Worm (Caenorhabditis elegans): ENCODE results near the gene spe-17.

ce11 chrIV:11986407-11986806 is 26.8 kb upstream of the spe-17 start:
- TF ChIP-seq aly-2 (tag; optimal IDR thresholded peaks at IDR 0.05) (no peak), nhr-11 (tag; optimal IDR thresholded peaks at IDR 0.05) (no peak), nhr-77 (tag; optimal IDR thresholded peaks at IDR 0.05) (no peak), ceh-9 (tag; optimal IDR thresholded peaks at IDR 0.05) (no peak), ceh-82 (tag; optimal IDR thresholded peaks at IDR 0.05) (no peak), mml-1 (tag; optimal IDR thresholded peaks at IDR 0.05) (no peak), pqm-1 (tag; optimal IDR thresholded peaks at IDR 0.05) (no peak), lin-15B (tag; optimal IDR thresholded peaks at IDR 0.05) (no peak)
